Fruit fly (Drosophila melanogaster): ENCODE results near the gene Cyp6d5.

The Cyp6d5 gene

dm6 chr3R:14024919-14025387 lies 4.1 kb upstream of the Cyp6d5 start (continued):
- TF ChIP-seq cato (GFP tag; optimal IDR thresholded peaks at IDR 0.05; ENCODE audit: borderline replicate concordance) = no peak
- TF ChIP-seq Nf-YA (GFP tag; IDR thresholded peaks at IDR 0.05) = 0 out of 2 replicates have a peak, but pooled peaks have one; percentile 9
- no peak for TF ChIP-seq CG6683 (GFP tag; optimal IDR thresholded peaks at IDR 0.05)
- TF ChIP-seq CG17359 (tag; optimal IDR thresholded peaks at IDR 0.05) = peak; percentile 33
- peak; percentile 64 for TF ChIP-seq slbo (GFP tag; IDR thresholded peaks at IDR 0.05)
- TF ChIP-seq Lim3 (GFP tag; IDR thresholded peaks at IDR 0.05) = no peak
- TF ChIP-seq CG17612 (GFP tag; IDR thresholded peaks at IDR 0.05) = no peak
- peak; percentile 51 for TF ChIP-seq CG12391 (tag; optimal IDR thresholded peaks at IDR 0.05)
- TF ChIP-seq odd (GFP tag; optimal IDR thresholded peaks at IDR 0.05) = peak; percentile 45
- TF ChIP-seq CG11696 (GFP tag; IDR thresholded peaks at IDR 0.05) = no peak
- TF ChIP-seq Fer2 (tag; optimal IDR thresholded peaks at IDR 0.05) = no peak
- peak; percentile 28 for TF ChIP-seq nmo (GFP tag; optimal IDR thresholded peaks at IDR 0.05)
- no peak for TF ChIP-seq zen (tag; optimal IDR thresholded peaks at IDR 0.05)
- TF ChIP-seq Adf1 (GFP tag; IDR thresholded peaks at IDR 0.05) = peak; percentile 81
- peak; percentile 37 for TF ChIP-seq Hand (GFP tag; optimal IDR thresholded peaks at IDR 0.05)
- no peak for TF ChIP-seq ssp (GFP tag; IDR thresholded peaks at IDR 0.05)
- TF ChIP-seq tin (GFP tag; optimal IDR thresholded peaks at IDR 0.05) = no peak
- TF ChIP-seq Sox102F (GFP tag; optimal IDR thresholded peaks at IDR 0.05) = peak; percentile 42
- 0 out of 2 replicates have a peak, but pooled peaks have one; percentile 18 for TF ChIP-seq seq (GFP tag; IDR thresholded peaks at IDR 0.05)
- TF ChIP-seq CG10979 (tag; optimal IDR thresholded peaks at IDR 0.05) = no peak
- TF ChIP-seq CG16779 (GFP tag; IDR thresholded peaks at IDR 0.05) = no peak
- no peak for TF ChIP-seq cas (GFP tag; IDR thresholded peaks at IDR 0.05)
- no peak for TF ChIP-seq Chrac-16 (GFP tag; optimal IDR thresholded peaks at IDR 0.05)
- TF ChIP-seq Abd-B (GFP tag; optimal IDR thresholded peaks at IDR 0.05) = peak; percentile 44
- TF ChIP-seq lmd (GFP tag; IDR thresholded peaks at IDR 0.05) = no peak
- peak; percentile 19 for TF ChIP-seq CG12071 (GFP tag; optimal IDR thresholded peaks at IDR 0.05)
- TF ChIP-seq HmgZ (tag; optimal IDR thresholded peaks at IDR 0.05) = peak; percentile 69
- no peak for TF ChIP-seq pita (GFP tag; optimal IDR thresholded peaks at IDR 0.05)
- peak; percentile 11 for TF ChIP-seq NK7.1 (GFP tag; optimal IDR thresholded peaks at IDR 0.05)
- peak; percentile 10 for TF ChIP-seq en (GFP tag; optimal IDR thresholded peaks at IDR 0.05)
- peak; percentile 1 for TF ChIP-seq Sry-δ (GFP tag; optimal IDR thresholded peaks at IDR 0.05)
- TF ChIP-seq CG13775 (GFP tag; optimal IDR thresholded peaks at IDR 0.05) = no peak
- no peak for TF ChIP-seq az2 (GFP tag; optimal IDR thresholded peaks at IDR 0.05)
- no peak for TF ChIP-seq TFAM (GFP tag; optimal IDR thresholded peaks at IDR 0.05)
- TF ChIP-seq CG9817 (tag; optimal IDR thresholded peaks at IDR 0.05) = peak; percentile 4
- no peak for TF ChIP-seq Dll (GFP tag; IDR thresholded peaks at IDR 0.05; ENCODE audit: partially characterized antibody)
- no peak for TF ChIP-seq CG32767 (GFP tag; IDR thresholded peaks at IDR 0.05)
- TF ChIP-seq bigmax (GFP tag; optimal IDR thresholded peaks at IDR 0.05) = no peak
- no peak for TF ChIP-seq nerfin-2 (GFP tag; IDR thresholded peaks at IDR 0.05; ENCODE audit: partially characterized antibody)
- no peak for TF ChIP-seq H2.0 (GFP tag; IDR thresholded peaks at IDR 0.05)
- TF ChIP-seq sima (GFP tag; optimal IDR thresholded peaks at IDR 0.05) = no peak
- TF ChIP-seq shn (GFP tag; optimal IDR thresholded peaks at IDR 0.05) = peak; percentile 24
- no peak for TF ChIP-seq al (GFP tag; IDR thresholded peaks at IDR 0.05)
- no peak for TF ChIP-seq Usf (GFP tag; optimal IDR thresholded peaks at IDR 0.05)
- no peak for TF ChIP-seq Kr (GFP tag; optimal IDR thresholded peaks at IDR 0.05)
- no peak for TF ChIP-seq CG31365 (tag; optimal IDR thresholded peaks at IDR 0.05)
- TF ChIP-seq CG7271 (tag; optimal IDR thresholded peaks at IDR 0.05) = no peak
- no peak for TF ChIP-seq h (optimal IDR thresholded peaks at IDR 0.05)
- peak; percentile 46; the same call in 1 of the 2 replicates for TF ChIP-seq CG17328 (GFP tag; IDR thresholded peaks at IDR 0.05)
- TF ChIP-seq CG1832 (GFP tag; optimal IDR thresholded peaks at IDR 0.05) = peak; percentile 81
- TF ChIP-seq ham (GFP tag; IDR thresholded peaks at IDR 0.05) = no peak
- TF ChIP-seq CG12744 (GFP tag; optimal IDR thresholded peaks at IDR 0.05) = no peak

Data from whole organism, embryonic.